Fruit fly (Drosophila melanogaster) whole organism, embryonic: ENCODE data around the gene CG1628.

Experiments
- Blimp-1 ChIP-seq: fragments of 200-800 bp; sonication (Bioruptor generic); optimal IDR thresholded peaks from 3 replicates; lab custom pipeline; 2018; ENCODE audit warnings: missing biosample characterization, missing genetic modification characterization, mild to moderate bottlenecking, moderate library complexity, missing genetic modification reagents
- CG10431 ChIP-seq: fragments of 200-800 bp; sonication (Bioruptor generic); optimal IDR thresholded peaks from 3 replicates; lab custom pipeline; 2018; ENCODE audit warnings: missing biosample characterization, mild to moderate bottlenecking, missing genetic modification characterization
- CG10654 ChIP-seq: fragments of 200-800 bp; sonication (Bioruptor generic); optimal IDR thresholded peaks from 2 replicates; lab custom pipeline; 2016; ENCODE audit warnings: missing biosample characterization, missing genetic modification characterization
- CG11504 ChIP-seq: fragments of 200-800 bp; sonication (Bioruptor generic); optimal IDR thresholded peaks from 3 replicates; lab custom pipeline; 2019; ENCODE audit warnings: missing biosample characterization, mild to moderate bottlenecking, missing genetic modification characterization, moderate library complexity
- CG12071 ChIP-seq: fragments of 200-800 bp; sonication (Bioruptor generic); optimal IDR thresholded peaks from 3 replicates; lab custom pipeline; 2018; ENCODE audit warnings: missing biosample characterization, mild to moderate bottlenecking, missing genetic modification characterization
- CG12155 ChIP-seq: fragments of 200-800 bp; sonication (Bioruptor generic); optimal IDR thresholded peaks from 3 replicates; lab custom pipeline; 2016; ENCODE audit warnings: missing biosample characterization, missing genetic modification characterization
- CG14441 ChIP-seq: fragments of 200-800 bp; sonication (Bioruptor generic); IDR thresholded peaks from 2 replicates; pipeline ENCODE4 v1.3.6; 2022; ENCODE audit warnings: missing biosample characterization, missing genetic modification characterization
- CG16813 ChIP-seq: fragments of 200-800 bp; sonication (Bioruptor generic); IDR thresholded peaks from 3 replicates; pipeline ENCODE4 v1.3.6; 2022; ENCODE audit warnings: missing biosample characterization, missing genetic modification characterization; ENCODE audit not compliant: partially characterized antibody
- CG17385 ChIP-seq: fragments of 200-800 bp; sonication (Bioruptor generic); optimal IDR thresholded peaks from 3 replicates; lab custom pipeline; 2018; ENCODE audit warnings: missing biosample characterization, mild to moderate bottlenecking, missing genetic modification characterization
- CG2129 ChIP-seq: fragments of 200-800 bp; sonication (Bioruptor generic); IDR thresholded peaks from 2 replicates; pipeline ENCODE4 v1.3.6; 2022; ENCODE audit warnings: missing biosample characterization, missing genetic modification characterization; ENCODE audit not compliant: partially characterized antibody
- CG31224 ChIP-seq: fragments of 200-800 bp; sonication (Bioruptor generic); IDR thresholded peaks from 2 replicates; pipeline ENCODE4 v1.3.6; 2022; ENCODE audit warnings: missing biosample characterization, missing genetic modification characterization
- CG31365 ChIP-seq: fragments of 200-800 bp; sonication (Bioruptor generic); optimal IDR thresholded peaks from 2 replicates; lab custom pipeline; 2018; ENCODE audit warnings: missing biosample characterization, mild to moderate bottlenecking, missing genetic modification characterization
- CG32772 ChIP-seq: fragments of 200-800 bp; sonication (Bioruptor generic); IDR thresholded peaks from 2 replicates; pipeline ENCODE4 v1.3.6; 2022; ENCODE audit warnings: missing biosample characterization, missing genetic modification characterization
- CG4404 ChIP-seq: fragments of 200-800 bp; sonication (Bioruptor generic); IDR thresholded peaks from 2 replicates; pipeline ENCODE4 v1.3.6; 2022; ENCODE audit warnings: missing biosample characterization, missing genetic modification characterization
- CG4617 ChIP-seq: fragments of 200-800 bp; sonication (Bioruptor generic); optimal IDR thresholded peaks from 3 replicates; lab custom pipeline; 2016; ENCODE audit warnings: missing biosample characterization, missing genetic modification characterization, borderline replicate concordance
- CG5180 ChIP-seq: fragments of 200-800 bp; sonication (Bioruptor generic); optimal IDR thresholded peaks from 3 replicates; lab custom pipeline; 2017; ENCODE audit warnings: missing biosample characterization, missing genetic modification characterization, mild to moderate bottlenecking, moderate library complexity, missing genetic modification reagents
- CG9797 ChIP-seq: fragments of 200-800 bp; sonication (Bioruptor generic); optimal IDR thresholded peaks from 3 replicates; lab custom pipeline; 2018; ENCODE audit warnings: missing biosample characterization, mild to moderate bottlenecking, missing genetic modification characterization
- Chrac-16 ChIP-seq: fragments of 200-800 bp; sonication (Bioruptor generic); optimal IDR thresholded peaks from 3 replicates; lab custom pipeline; 2016; ENCODE audit warnings: missing biosample characterization, missing genetic modification characterization
- Dp ChIP-seq: fragments of 200-800 bp; sonication (Bioruptor generic); optimal IDR thresholded peaks from 2 replicates; lab custom pipeline; 2018; ENCODE audit warnings: missing biosample characterization, mild to moderate bottlenecking, missing genetic modification characterization, moderate library complexity
- Eip74EF ChIP-seq, 2 experiments: fragments of 200-800 bp in 1 of 2; fragments of >200 bp in 1 of 2; sonication (Bioruptor generic) in 1 of 2; optimal IDR thresholded peaks; 2 replicates each; lab custom pipeline; 2017 to 2019; ENCODE audit warnings: missing biosample characterization in 2 of 2, missing genetic modification characterization in 2 of 2, mild to moderate bottlenecking in 1 of 2, moderate library complexity in 1 of 2
- Fer2 ChIP-seq: fragments of 200-800 bp; sonication (Bioruptor generic); optimal IDR thresholded peaks from 2 replicates; lab custom pipeline; 2018; ENCODE audit warnings: missing biosample characterization, mild to moderate bottlenecking, missing genetic modification characterization, moderate library complexity
- HHEX ChIP-seq: fragments of 200-800 bp; sonication (Bioruptor generic); optimal IDR thresholded peaks from 3 replicates; lab custom pipeline; 2017; ENCODE audit warnings: missing biosample characterization, mild to moderate bottlenecking, missing genetic modification characterization, missing genetic modification reagents
- HLH54F ChIP-seq: fragments of 200-800 bp; sonication (Bioruptor generic); optimal IDR thresholded peaks from 3 replicates; lab custom pipeline; 2016; ENCODE audit warnings: missing biosample characterization, missing genetic modification characterization
- MTF-1 ChIP-seq: fragments of 200-800 bp; sonication (Bioruptor generic); optimal IDR thresholded peaks from 2 replicates; lab custom pipeline; 2018; ENCODE audit warnings: missing biosample characterization, mild to moderate bottlenecking, missing genetic modification characterization, borderline replicate concordance
- NK7.1 ChIP-seq: fragments of 200-800 bp; sonication (Bioruptor generic); optimal IDR thresholded peaks from 3 replicates; lab custom pipeline; 2016; ENCODE audit warnings: missing biosample characterization, missing genetic modification characterization
- Optix ChIP-seq: fragments of 200-800 bp; sonication (Bioruptor generic); IDR thresholded peaks from 3 replicates; pipeline ENCODE4 v1.3.6; 2022; ENCODE audit warnings: missing biosample characterization, missing genetic modification characterization
- Pdp1 ChIP-seq, 2 experiments: fragments of 200-800 bp; sonication (Bioruptor generic); optimal IDR thresholded peaks; 3 replicates each; lab custom pipeline; 2016; ENCODE audit warnings: missing biosample characterization in 2 of 2, missing genetic modification characterization in 2 of 2, mild to moderate bottlenecking in 1 of 2, moderate library complexity in 1 of 2
- Ravus ChIP-seq: fragments of 200-800 bp; sonication (Bioruptor generic); IDR thresholded peaks from 2 replicates; pipeline ENCODE4 v1.3.6; 2022; ENCODE audit warnings: missing biosample characterization, missing genetic modification characterization
- Scr ChIP-seq: fragments of 200-800 bp; sonication (Bioruptor generic); IDR thresholded peaks from 2 replicates; pipeline ENCODE4 v1.3.6; 2022; ENCODE audit warnings: missing biosample characterization, missing genetic modification characterization; ENCODE audit not compliant: partially characterized antibody
- Sox102F ChIP-seq: fragments of 200-800 bp; sonication (Bioruptor generic); optimal IDR thresholded peaks from 2 replicates; lab custom pipeline; 2018; ENCODE audit warnings: missing biosample characterization, mild to moderate bottlenecking, missing genetic modification characterization, moderate library complexity
- Trl ChIP-seq, 3 experiments: fragments of >200 bp in 2 of 3; fragments of 200-800 bp in 1 of 3; sonication (Bioruptor generic) in 1 of 3; optimal IDR thresholded peaks; 2 replicates in 1 of 3; 3 replicates in 2 of 3; lab custom pipeline; 2016 to 2017; ENCODE audit warnings: missing biosample characterization in 1 of 3, missing genetic modification characterization in 1 of 3
- ac ChIP-seq: fragments of 200-800 bp; sonication (Bioruptor generic); optimal IDR thresholded peaks from 3 replicates; lab custom pipeline; 2017; ENCODE audit warnings: missing biosample characterization, mild to moderate bottlenecking, missing genetic modification characterization
- al ChIP-seq: fragments of 200-800 bp; sonication (Bioruptor generic); IDR thresholded peaks from 2 replicates; pipeline ENCODE4 v1.3.6; 2022; ENCODE audit warnings: missing biosample characterization, missing genetic modification characterization
- bsh ChIP-seq, 2 experiments: fragments of 200-800 bp; sonication (Bioruptor generic); optimal IDR thresholded peaks; 2 replicates each; lab custom pipeline; 2017 to 2018; ENCODE audit warnings: mild to moderate bottlenecking in 2 of 2, missing biosample characterization in 2 of 2, missing genetic modification characterization in 2 of 2, moderate library complexity in 1 of 2
- cg ChIP-seq: fragments of 200-800 bp; sonication (Bioruptor generic); optimal IDR thresholded peaks from 3 replicates; lab custom pipeline; 2019; ENCODE audit warnings: missing biosample characterization, mild to moderate bottlenecking, missing genetic modification characterization, moderate library complexity
- chn ChIP-seq: fragments of 200-800 bp; sonication (Bioruptor generic); optimal IDR thresholded peaks from 2 replicates; lab custom pipeline; 2016; ENCODE audit warnings: missing biosample characterization, missing genetic modification characterization
- dati ChIP-seq: fragments of 200-800 bp; sonication (Bioruptor generic); IDR thresholded peaks from 2 replicates; pipeline ENCODE4 v1.3.6; 2022; ENCODE audit warnings: missing biosample characterization, missing genetic modification characterization
- inv ChIP-seq: fragments of 200-800 bp; sonication (Bioruptor generic); IDR thresholded peaks from 2 replicates; pipeline ENCODE4 v1.3.6; 2022; ENCODE audit warnings: missing biosample characterization, missing genetic modification characterization; ENCODE audit not compliant: partially characterized antibody
- kni ChIP-seq: fragments of 200-800 bp; sonication (Bioruptor generic); optimal IDR thresholded peaks from 3 replicates; lab custom pipeline; 2017; ENCODE audit warnings: mild to moderate bottlenecking, missing biosample characterization, missing genetic modification reagents, missing genetic modification characterization
- lab ChIP-seq: fragments of 200-800 bp; sonication (Bioruptor generic); optimal IDR thresholded peaks from 3 replicates; lab custom pipeline; 2017; ENCODE audit warnings: missing biosample characterization, missing genetic modification characterization, mild to moderate bottlenecking, moderate library complexity, missing genetic modification reagents
- mam ChIP-seq: fragments of 200-800 bp; sonication (Bioruptor generic); optimal IDR thresholded peaks from 3 replicates; lab custom pipeline; 2016; ENCODE audit warnings: missing biosample characterization, missing genetic modification characterization
- pzg ChIP-seq: fragments of 200-800 bp; sonication (Bioruptor generic); optimal IDR thresholded peaks from 3 replicates; lab custom pipeline; 2018; ENCODE audit warnings: missing biosample characterization, mild to moderate bottlenecking, missing genetic modification characterization, moderate library complexity
- sens ChIP-seq: fragments of 200-800 bp; sonication (Bioruptor generic); peaks from one replicate; lab custom pipeline; 2016; ENCODE audit warnings: missing biosample characterization, missing genetic modification characterization
- sisA ChIP-seq: fragments of 200-800 bp; sonication (Bioruptor generic); IDR thresholded peaks from 2 replicates; pipeline ENCODE4 v1.3.6; 2022; ENCODE audit warnings: missing biosample characterization, missing genetic modification characterization
- slbo ChIP-seq: fragments of 200-800 bp; sonication (Bioruptor generic); IDR thresholded peaks from 2 replicates; pipeline ENCODE4 v1.3.6; 2022; ENCODE audit warnings: missing biosample characterization, missing genetic modification characterization
- sug ChIP-seq: fragments of 200-800 bp; optimal IDR thresholded peaks from 2 replicates; lab custom pipeline; 2019; ENCODE audit warnings: missing biosample characterization, mild to moderate bottlenecking, missing genetic modification characterization, moderate library complexity
- tgo ChIP-seq: fragments of 200-800 bp; sonication (Bioruptor generic); IDR thresholded peaks from 3 replicates; pipeline ENCODE4 v1.3.6; 2022; ENCODE audit warnings: missing biosample characterization, missing genetic modification characterization
- tna ChIP-seq: fragments of 200-800 bp; sonication (Bioruptor generic); IDR thresholded peaks from 2 replicates; pipeline ENCODE4 v1.3.6; 2022; ENCODE audit warnings: missing biosample characterization, missing genetic modification characterization; ENCODE audit not compliant: partially characterized antibody

The CG1628 gene

dm6 chrX:10601479-10601921, 1.0 kb downstream of the CG1628 start (continued):
- TF ChIP-seq CG9797 = no peak
- peak; percentile 58 for TF ChIP-seq sisA (GFP tag; lab: Robert Waterston, UW)
- TF ChIP-seq Ravus (GFP tag; lab: Robert Waterston, UW) = peak; percentile 31
- peak; percentile 20 for TF ChIP-seq pzg (GFP tag; lab: Kevin White, UChicago)
- TF ChIP-seq chn (GFP tag; lab: Kevin White, UChicago) = peak; percentile 45
- no peak; the same call in 1 of the 2 replicates for TF ChIP-seq CG2129 (GFP tag; lab: Robert Waterston, UW)
- peak; percentile 52; the same call in 2 of the 3 replicates for TF ChIP-seq tgo
- no peak for TF ChIP-seq kni (GFP tag; lab: Kevin White, UChicago)
- peak; percentile 57 for TF ChIP-seq sug (tag; lab: Kevin White, UChicago)
- TF ChIP-seq Chrac-16 (GFP tag; lab: Kevin White, UChicago) = peak; percentile 27
- TF ChIP-seq CG16813 = no peak
- no peak for TF ChIP-seq CG31365 (tag; lab: Kevin White, UChicago)
- no peak for TF ChIP-seq tna (GFP tag; lab: Robert Waterston, UW)
- TF ChIP-seq al (GFP tag; lab: Robert Waterston, UW) = peak; percentile 36; the same call in 1 of the 2 replicates
- TF ChIP-seq CG14441 (GFP tag; lab: Robert Waterston, UW) = peak; percentile 56
- TF ChIP-seq dati (GFP tag; lab: Robert Waterston, UW) = no peak
- peak; percentile 17 for TF ChIP-seq CG10654 (GFP tag; lab: Kevin White, UChicago)
- no peak for TF ChIP-seq CG12071 (GFP tag; lab: Kevin White, UChicago)
- no peak for TF ChIP-seq cg (GFP tag; lab: Kevin White, UChicago)
- peak; percentile 80 for TF ChIP-seq slbo (GFP tag; lab: Robert Waterston, UW)
- TF ChIP-seq Sox102F (GFP tag; lab: Kevin White, UChicago) = peak; percentile 42
- no peak for TF ChIP-seq Dp (GFP tag; lab: Kevin White, UChicago)
- TF ChIP-seq HHEX (GFP tag; lab: Kevin White, UChicago) = no peak
- TF ChIP-seq bsh (GFP tag; optimal IDR thresholded peaks at IDR 0.05; lab: Kevin White, UChicago) = peak in 1 of 2 experiments; percentile 31
- TF ChIP-seq Fer2 (tag; lab: Kevin White, UChicago) = no peak
- TF ChIP-seq CG31224 = 0 out of 2 replicates have a peak, but pooled peaks have one; percentile 38
- TF ChIP-seq Trl (optimal IDR thresholded peaks at IDR 0.05; lab: Kevin White, UChicago) = peak in 1 of 2 experiments; percentile 5
- no peak for TF ChIP-seq Trl (GFP tag; optimal IDR thresholded peaks at IDR 0.05; lab: Kevin White, UChicago)
- peak; percentile 44 for TF ChIP-seq CG17385 (GFP tag; lab: Kevin White, UChicago)
- peak; percentile 30 for TF ChIP-seq CG12155 (GFP tag; lab: Kevin White, UChicago)
- peak; percentile 48 for TF ChIP-seq CG11504
- peak; percentile 2 for TF ChIP-seq CG10431 (GFP tag; lab: Kevin White, UChicago)
- no peak for TF ChIP-seq Optix (GFP tag; lab: Robert Waterston, UW)
- TF ChIP-seq CG4617 (GFP tag; lab: Kevin White, UChicago) = no peak
- peak; percentile 22 for TF ChIP-seq MTF-1 (GFP tag; lab: Kevin White, UChicago)
- 0 out of 2 replicates have a peak, but pooled peaks have one; percentile 38 for TF ChIP-seq Scr (GFP tag; lab: Robert Waterston, UW)
- TF ChIP-seq mam (GFP tag; lab: Kevin White, UChicago) = peak; percentile 26
- TF ChIP-seq Pdp1 (GFP tag; optimal IDR thresholded peaks at IDR 0.05; lab: Kevin White, UChicago) = no peak
- TF ChIP-seq CG5180 (GFP tag; lab: Kevin White, UChicago) = no peak
- TF ChIP-seq Blimp-1 (GFP tag; lab: Kevin White, UChicago) = peak; percentile 15
- peak; percentile 21; the same call in 1 of the 2 replicates for TF ChIP-seq CG4404 (GFP tag; lab: Robert Waterston, UW)
- no peak for TF ChIP-seq ac (GFP tag; lab: Kevin White, UChicago)
- TF ChIP-seq NK7.1 (GFP tag; lab: Kevin White, UChicago) = no peak
- no peak for TF ChIP-seq CG32772 (GFP tag; lab: Robert Waterston, UW)
- TF ChIP-seq lab (GFP tag; lab: Kevin White, UChicago) = no peak
- peak; percentile 1 for TF ChIP-seq HLH54F (GFP tag; lab: Kevin White, UChicago)
- TF ChIP-seq Eip74EF (GFP tag; optimal IDR thresholded peaks at IDR 0.05; lab: Kevin White, UChicago) = no peak
- no peak for TF ChIP-seq inv (GFP tag; lab: Robert Waterston, UW)
- TF ChIP-seq sens = peak; percentile 69
